Worm (Caenorhabditis elegans) whole organism, midembryonic: Measurements from ENCODE around the gene Y57G11C.46.

Source experiments
- T22C8.4 ChIP-seq: fragments of 200-800 bp; sonication (Bioruptor generic); IDR thresholded peaks from 2 replicates; pipeline ENCODE4 v1.3.6; 2022; ENCODE audit warnings: missing genetic modification characterization, missing compliant biosample characterization
- cog-1 ChIP-seq: sonication (generic microtip); optimal IDR thresholded peaks from 2 replicates; lab custom pipeline; 2016; ENCODE audit warnings: missing genetic modification characterization, missing compliant biosample characterization
- flt-1 ChIP-seq: fragments of 200-800 bp; sonication (Bioruptor generic); IDR thresholded peaks from 2 replicates; pipeline ENCODE4 v1.3.6; 2022; ENCODE audit warnings: missing genetic modification characterization, missing compliant biosample characterization
- klf-2 ChIP-seq: fragments of 200-800 bp; sonication (Bioruptor generic); conservative IDR thresholded peaks from 2 replicates; pipeline ENCODE4 v1.3.6; 2022; ENCODE audit warnings: missing genetic modification reagents, missing genetic modification characterization, missing compliant biosample characterization
- med-1 ChIP-seq: sonication (generic microtip); optimal IDR thresholded peaks from 2 replicates; lab custom pipeline; 2017; ENCODE audit warnings: missing genetic modification characterization, mild to moderate bottlenecking, missing compliant biosample characterization, antibody characterized with exemption, missing genetic modification reagents; ENCODE audit not compliant: insufficient read depth
- ref-1 ChIP-seq: fragments of 200-800 bp; sonication (Bioruptor generic); conservative IDR thresholded peaks from 2 replicates; pipeline ENCODE4 v1.3.6; 2022; ENCODE audit warnings: missing genetic modification reagents, missing genetic modification characterization, missing compliant biosample characterization
- tab-1 ChIP-seq: fragments of 200-800 bp; sonication (Bioruptor generic); IDR thresholded peaks from 2 replicates; pipeline ENCODE4 v1.3.6; 2022; ENCODE audit warnings: missing genetic modification characterization, missing compliant biosample characterization
- ztf-23 ChIP-seq: fragments of 200-800 bp; sonication (Bioruptor generic); IDR thresholded peaks from 2 replicates; pipeline ENCODE4 v1.3.6; 2022; ENCODE audit warnings: missing genetic modification reagents, missing genetic modification characterization, missing compliant biosample characterization
- ztf-29 ChIP-seq: fragments of 200-800 bp; sonication (Bioruptor generic); IDR thresholded peaks from 2 replicates; pipeline ENCODE4 v1.3.6; 2022; ENCODE audit warnings: missing genetic modification reagents, missing genetic modification characterization, missing compliant biosample characterization

The Y57G11C.46 gene

ce11 chrIV:14766382-14766781 lies 49.8 kb downstream of the Y57G11C.46 start, which contains the start of gene vti-1:
Gene vti-1, minus strand, starts transcription at chrIV:14766665.
- TF ChIP-seq klf-2 (GFP tag; lab: Robert Waterston, UW) (no peak), ztf-23 (GFP tag; lab: Robert Waterston, UW) (no peak)

ce11 chrIV:14765336-14765735 lies 50.9 kb downstream of the Y57G11C.46 start, which contains the start of gene Y57G11C.5:
Gene Y57G11C.5, minus strand, starts transcription at chrIV:14765436.
- no peak for TF ChIP-seq med-1 (GFP tag; lab: Kevin White, UChicago)
- no peak for TF ChIP-seq ztf-29 (GFP tag; lab: Robert Waterston, UW)
- TF ChIP-seq ref-1 (GFP tag; lab: Robert Waterston, UW): no peak
- no peak for TF ChIP-seq flt-1 (GFP tag; lab: Robert Waterston, UW)
- TF ChIP-seq klf-2 (GFP tag; lab: Robert Waterston, UW): no peak
- no peak for TF ChIP-seq ztf-23 (GFP tag; lab: Robert Waterston, UW)
- no peak for TF ChIP-seq T22C8.4
- no peak for TF ChIP-seq cog-1 (tag; lab: Kevin White, UChicago)
- TF ChIP-seq tab-1 (GFP tag; lab: Robert Waterston, UW): no peak

- TF ChIP-seq ref-1 (GFP tag; lab: Robert Waterston, UW) (no peak), flt-1 (GFP tag; lab: Robert Waterston, UW) (no peak), T22C8.4 (no peak), klf-2 (GFP tag; lab: Robert Waterston, UW) (no peak), ztf-23 (GFP tag; lab: Robert Waterston, UW) (no peak), med-1 (GFP tag; lab: Kevin White, UChicago) (no peak), cog-1 (tag; lab: Kevin White, UChicago) (no peak), tab-1 (GFP tag; lab: Robert Waterston, UW) (no peak), ztf-29 (GFP tag; lab: Robert Waterston, UW) (no peak)
These were observed 51.4 kb downstream of the Y57G11C.46 start for ce11 chrIV:14764719-14765173.

ce11 chrIV:14763938-14764718 lies 52.1 kb downstream of the Y57G11C.46 start:
- TF ChIP-seq med-1 (GFP tag; lab: Kevin White, UChicago) (no peak), ref-1 (GFP tag; lab: Robert Waterston, UW) (no peak), flt-1 (GFP tag; lab: Robert Waterston, UW) (no peak), cog-1 (tag; lab: Kevin White, UChicago) (no peak), ztf-29 (GFP tag; lab: Robert Waterston, UW) (no peak), klf-2 (GFP tag; lab: Robert Waterston, UW) (no peak), T22C8.4 (no peak), tab-1 (GFP tag; lab: Robert Waterston, UW) (no peak), ztf-23 (GFP tag; lab: Robert Waterston, UW) (no peak)

- TF ChIP-seq cog-1 (tag; lab: Kevin White, UChicago): peak; percentile 12
These were observed 52.8 kb downstream of the Y57G11C.46 start for ce11 chrIV:14763348-14763747.
